Worm (Caenorhabditis elegans): Measurements from ENCODE around the gene wip-1.

DNA sequence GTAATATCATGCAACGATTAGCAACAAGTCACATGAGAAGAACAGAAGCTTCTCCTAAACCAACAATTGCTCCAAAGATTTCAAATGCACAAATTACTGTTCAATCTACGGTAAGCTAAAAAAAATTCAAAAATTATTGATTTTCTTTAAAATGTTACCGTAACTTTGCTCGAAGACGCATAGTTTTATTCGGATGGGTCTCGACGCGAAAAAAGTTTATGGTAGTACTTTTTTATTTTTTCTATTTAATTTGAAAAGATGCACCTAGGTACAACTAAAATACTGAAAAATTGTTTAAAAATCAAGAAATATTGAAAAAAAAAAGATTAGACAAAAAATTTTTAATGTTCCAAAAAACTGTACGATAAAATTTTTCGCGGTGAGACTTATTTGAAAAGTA, 30.8 kb upstream of the wip-1 start:
- no peak for TF ChIP-seq sox-4 (tag; optimal IDR thresholded peaks at IDR 0.05)
- no peak for TF ChIP-seq elt-4 (tag; optimal IDR thresholded peaks at IDR 0.05)
- no peak for TF ChIP-seq hlh-13 (GFP tag; optimal IDR thresholded peaks at IDR 0.05)
- no peak for TF ChIP-seq pqm-1 (tag; optimal IDR thresholded peaks at IDR 0.05)
- TF ChIP-seq gmeb-2 (tag; optimal IDR thresholded peaks at IDR 0.05) = no peak
- no peak for TF ChIP-seq zip-5 (tag; optimal IDR thresholded peaks at IDR 0.05)
- no peak for TF ChIP-seq elt-2 (tag; optimal IDR thresholded peaks at IDR 0.05)
- no peak for TF ChIP-seq lin-11 (tag; optimal IDR thresholded peaks at IDR 0.05)
- TF ChIP-seq ceh-24 (tag; optimal IDR thresholded peaks at IDR 0.05) = no peak
- TF ChIP-seq fkh-10 (GFP tag; optimal IDR thresholded peaks at IDR 0.05) = no peak
- TF ChIP-seq pag-3 (tag; optimal IDR thresholded peaks at IDR 0.05; ENCODE audit: borderline replicate concordance) = no peak

All from whole organism, late embryonic.